Worm (Caenorhabditis elegans): ENCODE measurements around the gene Y57E12B.1.

DNA sequence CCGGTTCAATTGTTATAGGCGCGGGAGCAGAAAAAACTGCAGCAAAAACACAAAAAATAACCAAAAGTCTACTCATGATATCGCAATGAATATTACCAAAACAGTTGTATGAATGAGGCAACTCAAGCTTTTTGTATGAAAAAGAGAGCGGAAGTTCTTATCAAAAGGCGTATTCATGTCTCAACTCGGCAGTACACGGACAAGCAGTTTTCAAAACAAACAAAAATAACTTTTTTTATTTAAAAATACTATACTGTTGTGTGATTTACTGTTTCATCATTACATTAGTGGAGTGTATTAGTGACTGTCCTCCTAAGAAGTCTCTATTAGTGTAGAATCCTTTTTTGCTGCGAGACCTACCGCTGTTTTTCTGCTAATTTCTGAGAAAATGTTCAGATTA is 883 bp upstream of the Y57E12B.1 start, which contains the start of gene Y57E12B.4:
- TF ChIP-seq nhr-76 (tag; optimal IDR thresholded peaks at IDR 0.05) (no peak), unc-120 (tag; optimal IDR thresholded peaks at IDR 0.05; ENCODE audit: poor library complexity, severe bottlenecking) (no peak)

All from whole organism, mixed stage, embryonic.